Worm (Caenorhabditis elegans) whole organism, L4 larva: ENCODE measurements around the gene F48E8.3.

Source experiments
- D1046.2 ChIP-seq: fragments of 200-800 bp; sonication (Bioruptor generic); IDR thresholded peaks from 2 replicates; pipeline ENCODE4 v1.3.6; 2022; ENCODE audit warnings: missing genetic modification characterization, missing compliant biosample characterization
- F10B5.3 ChIP-seq: sonication (generic microtip); optimal IDR thresholded peaks from 2 replicates; lab custom pipeline; 2016; ENCODE audit warnings: mild to moderate bottlenecking, missing genetic modification characterization, missing compliant biosample characterization
- F37D6.2 ChIP-seq: sonication (generic microtip); optimal IDR thresholded peaks from 2 replicates; lab custom pipeline; 2016; ENCODE audit warnings: mild to moderate bottlenecking, missing genetic modification characterization, missing compliant biosample characterization
- F49E8.2 ChIP-seq: sonication (generic microtip); optimal IDR thresholded peaks from 2 replicates; lab custom pipeline; 2016; ENCODE audit warnings: missing compliant biosample characterization, mild to moderate bottlenecking, missing genetic modification characterization, borderline replicate concordance
- R02D3.7 ChIP-seq: fragments of 150-350 bp; sonication (generic microtip); optimal IDR thresholded peaks from 3 replicates; lab custom pipeline; 2014; ENCODE audit warnings: missing biosample characterization, missing genetic modification characterization
- T20F7.1 ChIP-seq: fragments of 200-800 bp; sonication (Bioruptor generic); optimal IDR thresholded peaks from 2 replicates; lab custom pipeline; 2018; ENCODE audit warnings: mild to moderate bottlenecking, missing genetic modification characterization, missing compliant biosample characterization
- Y75B8A.6 ChIP-seq: fragments of 200-800 bp; sonication (Bioruptor generic); IDR thresholded peaks from 2 replicates; pipeline ENCODE4 v1.3.6; 2022; ENCODE audit warnings: missing genetic modification reagents, missing genetic modification characterization, missing compliant biosample characterization
- ZK337.2 ChIP-seq: fragments of 200-800 bp; sonication (Bioruptor generic); IDR thresholded peaks from 2 replicates; pipeline ENCODE4 v1.3.6; 2022; ENCODE audit warnings: missing genetic modification reagents, missing genetic modification characterization, missing compliant biosample characterization
- aha-1 ChIP-seq: fragments of 150-350 bp; peaks from one replicate; lab custom pipeline; 2014; ENCODE audit warnings: missing biosample characterization, missing genetic modification characterization
- aly-2 ChIP-seq: sonication (generic microtip); optimal IDR thresholded peaks from 2 replicates; lab custom pipeline; 2018; ENCODE audit warnings: missing biosample characterization, missing genetic modification characterization
- ceh-28 ChIP-seq: fragments of 150-350 bp; optimal IDR thresholded peaks from 2 replicates; lab custom pipeline; 2014; ENCODE audit warnings: missing biosample characterization, missing genetic modification reagents, missing genetic modification characterization
- ceh-32 ChIP-seq: sonication (generic microtip); optimal IDR thresholded peaks from 2 replicates; lab custom pipeline; 2016; ENCODE audit warnings: mild to moderate bottlenecking, missing genetic modification characterization, missing compliant biosample characterization; ENCODE audit not compliant: poor library complexity
- ces-1 ChIP-seq: fragments of 150-350 bp; sonication (generic microtip); optimal IDR thresholded peaks from 4 replicates; lab custom pipeline; 2014; ENCODE audit warnings: missing biosample characterization, missing genetic modification reagents, missing genetic modification characterization
- cey-2 ChIP-seq: sonication (generic microtip); optimal IDR thresholded peaks from 3 replicates; lab custom pipeline; 2017; ENCODE audit warnings: missing genetic modification characterization, mild to moderate bottlenecking, missing compliant biosample characterization, antibody characterized with exemption, borderline replicate concordance; ENCODE audit not compliant: insufficient read depth
- daf-19 ChIP-seq: fragments of 200-800 bp; sonication (Bioruptor generic); conservative IDR thresholded peaks from 2 replicates; pipeline ENCODE4 v1.3.6; 2022; ENCODE audit warnings: missing genetic modification characterization, missing compliant biosample characterization
- daf-8 ChIP-seq: fragments of 200-800 bp; sonication (Bioruptor generic); IDR thresholded peaks from 2 replicates; pipeline ENCODE4 v1.3.6; 2022; ENCODE audit warnings: missing genetic modification characterization, missing compliant biosample characterization
- dmd-9 ChIP-seq: fragments of 200-800 bp; sonication (Bioruptor generic); IDR thresholded peaks from 2 replicates; pipeline ENCODE4 v1.3.6; 2022; ENCODE audit warnings: missing genetic modification reagents, missing genetic modification characterization, missing compliant biosample characterization
- egl-27 ChIP-seq: sonication (generic microtip); optimal IDR thresholded peaks from 3 replicates; lab custom pipeline; 2017; ENCODE audit warnings: missing biosample characterization, missing genetic modification reagents, missing genetic modification characterization
- fos-1 ChIP-seq: fragments of 150-350 bp; optimal IDR thresholded peaks from 2 replicates; lab custom pipeline; 2014; ENCODE audit warnings: missing biosample characterization, missing genetic modification characterization
- gei-8 ChIP-seq: fragments of 200-800 bp; sonication (Bioruptor generic); optimal IDR thresholded peaks from 2 replicates; lab custom pipeline; 2018; ENCODE audit warnings: mild to moderate bottlenecking, missing genetic modification characterization, missing compliant biosample characterization
- hlh-11 ChIP-seq: fragments of 200-800 bp; sonication (Bioruptor generic); optimal IDR thresholded peaks from 2 replicates; lab custom pipeline; 2018; ENCODE audit warnings: mild to moderate bottlenecking, missing genetic modification characterization, missing compliant biosample characterization
- hlh-30 ChIP-seq: sonication (generic microtip); optimal IDR thresholded peaks from 2 replicates; lab custom pipeline; 2017; ENCODE audit warnings: antibody characterized with exemption, mild to moderate bottlenecking, missing genetic modification characterization, missing compliant biosample characterization; ENCODE audit not compliant: insufficient read depth
- hmg-1.1 ChIP-seq: fragments of 200-800 bp; sonication (Bioruptor generic); IDR thresholded peaks from 2 replicates; pipeline ENCODE4 v1.3.6; 2022; ENCODE audit warnings: missing genetic modification reagents, missing genetic modification characterization, missing compliant biosample characterization
- jun-1 ChIP-seq: fragments of 150-350 bp; optimal IDR thresholded peaks from 2 replicates; lab custom pipeline; 2014; ENCODE audit warnings: missing biosample characterization, missing genetic modification reagents, missing genetic modification characterization
- lim-7 ChIP-seq: fragments of 200-800 bp; sonication (Bioruptor generic); IDR thresholded peaks from 2 replicates; pipeline ENCODE4 v1.3.6; 2022; ENCODE audit warnings: missing genetic modification characterization, missing compliant biosample characterization
- lin-15B ChIP-seq: fragments of 150-350 bp; sonication (generic microtip); optimal IDR thresholded peaks from 3 replicates; lab custom pipeline; 2014; ENCODE audit warnings: missing biosample characterization, missing genetic modification characterization
- lin-38 ChIP-seq: fragments of 200-800 bp; sonication (Bioruptor generic); IDR thresholded peaks from 2 replicates; pipeline ENCODE4 v1.3.6; 2022; ENCODE audit warnings: missing genetic modification reagents, missing genetic modification characterization, missing compliant biosample characterization
- madf-9 ChIP-seq: fragments of 200-800 bp; sonication (Bioruptor generic); conservative IDR thresholded peaks from 2 replicates; pipeline ENCODE4 v1.3.6; 2022; ENCODE audit warnings: missing genetic modification reagents, missing genetic modification characterization, missing compliant biosample characterization
- mdl-1 ChIP-seq, 2 experiments: fragments of 150-350 bp in 1 of 2; sonication (generic microtip) in 1 of 2; optimal IDR thresholded peaks; 2 replicates each; lab custom pipeline; 2014 to 2017; ENCODE audit warnings: missing biosample characterization in 2 of 2, missing genetic modification characterization in 2 of 2
- mep-1 ChIP-seq: fragments of 150-350 bp; sonication (generic microtip); optimal IDR thresholded peaks from 3 replicates; lab custom pipeline; 2014; ENCODE audit warnings: missing biosample characterization, missing genetic modification characterization
- mes-2 ChIP-seq: sonication (generic microtip); optimal IDR thresholded peaks from 2 replicates; lab custom pipeline; 2016; ENCODE audit warnings: missing genotype, mild to moderate bottlenecking, missing genetic modification characterization, missing compliant biosample characterization; ENCODE audit not compliant: poor library complexity, severe bottlenecking
- nhr-102 ChIP-seq: sonication (generic microtip); optimal IDR thresholded peaks from 2 replicates; lab custom pipeline; 2016; ENCODE audit warnings: mild to moderate bottlenecking, missing genetic modification characterization, moderate library complexity, missing compliant biosample characterization
- nhr-11 ChIP-seq: fragments of 150-350 bp; optimal IDR thresholded peaks from 2 replicates; lab custom pipeline; 2014; ENCODE audit warnings: missing biosample characterization, missing genetic modification characterization
- nhr-111 ChIP-seq: fragments of 200-800 bp; sonication (Bioruptor generic); optimal IDR thresholded peaks from 2 replicates; lab custom pipeline; 2018; ENCODE audit warnings: mild to moderate bottlenecking, missing genetic modification characterization, missing compliant biosample characterization
- nhr-25 ChIP-seq: sonication (generic microtip); optimal IDR thresholded peaks from 2 replicates; lab custom pipeline; 2017; ENCODE audit warnings: missing genetic modification characterization, mild to moderate bottlenecking, missing compliant biosample characterization, antibody characterized with exemption, moderate library complexity, borderline replicate concordance; ENCODE audit not compliant: insufficient read depth
- nhr-28 ChIP-seq: fragments of 150-350 bp; optimal IDR thresholded peaks from 2 replicates; lab custom pipeline; 2014; ENCODE audit warnings: missing biosample characterization, missing genetic modification characterization
- nhr-41 ChIP-seq: fragments of 200-800 bp; sonication (Bioruptor generic); IDR thresholded peaks from 2 replicates; pipeline ENCODE4 v1.3.6; 2022; ENCODE audit warnings: missing genetic modification reagents, missing genetic modification characterization, missing compliant biosample characterization
- nhr-48 ChIP-seq: sonication (generic microtip); optimal IDR thresholded peaks from 2 replicates; lab custom pipeline; 2016; ENCODE audit warnings: mild to moderate bottlenecking, missing genetic modification characterization, missing compliant biosample characterization
- nhr-6 ChIP-seq: fragments of 150-350 bp; optimal IDR thresholded peaks from 2 replicates; lab custom pipeline; 2014; ENCODE audit warnings: missing biosample characterization, missing genetic modification characterization
- nhr-77 ChIP-seq: fragments of 150-350 bp; optimal IDR thresholded peaks from 2 replicates; lab custom pipeline; 2014; ENCODE audit warnings: missing biosample characterization, missing genetic modification characterization
- pha-4 ChIP-seq, 2 experiments: fragments of 150-350 bp in 1 of 2; fragments of 200-800 bp in 1 of 2; sonication (Bioruptor generic) in 1 of 2; IDR thresholded peaks in 1 of 2; optimal IDR thresholded peaks in 1 of 2; 2 replicates each; pipeline versions ENCODE4 v1.3.6 to Lab custom; 2014 to 2022; ENCODE audit warnings: missing genetic modification characterization in 2 of 2, missing genetic modification reagents in 2 of 2, missing biosample characterization in 1 of 2, missing compliant biosample characterization in 1 of 2
- rbr-2 ChIP-seq: sonication (generic microtip); optimal IDR thresholded peaks from 2 replicates; lab custom pipeline; 2016; ENCODE audit warnings: missing genotype, missing genetic modification characterization, missing compliant biosample characterization
- saeg-2 ChIP-seq: fragments of 200-800 bp; sonication (Bioruptor generic); IDR thresholded peaks from 2 replicates; pipeline ENCODE4 v1.3.6; 2022; ENCODE audit warnings: missing genetic modification reagents, missing genetic modification characterization, missing compliant biosample characterization
- sdz-12 ChIP-seq: fragments of 200-800 bp; sonication (Bioruptor generic); optimal IDR thresholded peaks from 2 replicates; lab custom pipeline; 2018; ENCODE audit warnings: mild to moderate bottlenecking, missing genetic modification characterization, missing compliant biosample characterization
- snpc-1.2 ChIP-seq: fragments of 200-800 bp; sonication (Bioruptor generic); IDR thresholded peaks from 2 replicates; pipeline ENCODE4 v1.3.6; 2022; ENCODE audit warnings: missing genetic modification reagents, missing genetic modification characterization, missing compliant biosample characterization
- snpc-4 ChIP-seq: fragments of 150-350 bp; optimal IDR thresholded peaks from 2 replicates; lab custom pipeline; 2014; ENCODE audit warnings: missing biosample characterization, missing genetic modification characterization
- unc-62 ChIP-seq, 3 experiments: fragments of 150-350 bp in 1 of 3; sonication (generic microtip); optimal IDR thresholded peaks in 2 of 3; peaks in 1 of 3; 1 replicate in 1 of 3; 2 replicates in 2 of 3; lab custom pipeline; 2014 to 2017; ENCODE audit warnings: missing biosample characterization in 3 of 3, missing genetic modification characterization in 3 of 3, missing genetic modification reagents in 3 of 3, missing genotype in 1 of 3
- zag-1 ChIP-seq: fragments of 150-350 bp; optimal IDR thresholded peaks from 2 replicates; lab custom pipeline; 2014; ENCODE audit warnings: missing biosample characterization, missing genetic modification characterization
- zip-2 ChIP-seq: fragments of 150-350 bp; optimal IDR thresholded peaks from 2 replicates; lab custom pipeline; 2014; ENCODE audit warnings: missing biosample characterization, missing genetic modification characterization

Gene F48E8.3

DNA sequence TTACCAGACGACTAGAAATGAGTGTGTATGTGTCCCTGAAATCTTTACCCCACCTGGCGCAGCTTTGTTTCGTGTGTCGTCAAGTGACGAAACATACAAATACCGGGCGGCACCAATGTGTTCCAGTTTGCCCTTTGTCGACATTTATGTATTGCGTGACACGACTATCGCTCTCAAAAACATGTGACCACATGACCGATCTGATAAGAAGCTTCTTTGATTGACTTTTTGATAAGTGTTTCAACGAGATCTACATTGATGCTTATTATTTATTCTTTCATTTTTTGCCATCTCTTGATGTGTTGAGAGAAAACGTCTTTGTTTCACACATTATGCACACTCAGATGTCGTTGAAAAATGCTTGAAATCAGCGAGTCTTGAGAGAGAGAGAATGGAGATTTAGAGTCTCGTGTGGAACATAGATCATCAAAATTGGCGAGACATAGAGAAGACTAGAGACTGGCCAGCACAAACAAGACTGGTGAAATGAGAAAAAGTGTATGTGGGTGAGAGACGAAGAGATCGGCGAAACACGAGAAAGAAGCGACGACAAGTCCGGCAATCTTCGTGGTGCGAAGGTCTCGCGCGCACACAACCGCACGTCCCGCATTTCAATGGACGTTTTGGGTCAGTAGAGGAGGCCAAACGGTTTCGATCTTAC lies 41.9 kb downstream of the F48E8.3 start:
- no peak for TF ChIP-seq lin-15B (tag; lab: Kevin White, UChicago)
- TF ChIP-seq F10B5.3 = no peak
- no peak for TF ChIP-seq daf-8 (GFP tag; lab: Robert Waterston, UW)
- peak; percentile 46 for TF ChIP-seq nhr-11
- TF ChIP-seq ces-1 (GFP tag; lab: Kevin White, UChicago) = no peak
- no peak for TF ChIP-seq saeg-2
- TF ChIP-seq zag-1 (tag; lab: Kevin White, UChicago) = no peak
- TF ChIP-seq snpc-4 (tag; lab: Kevin White, UChicago) = no peak
- no peak for TF ChIP-seq madf-9
- no peak for TF ChIP-seq lin-38 (GFP tag; lab: Robert Waterston, UW)
- no peak for TF ChIP-seq D1046.2 (GFP tag; lab: Robert Waterston, UW)
- TF ChIP-seq nhr-111 (GFP tag; lab: Kevin White, UChicago) = no peak
- TF ChIP-seq nhr-28 (tag; lab: Kevin White, UChicago) = peak; percentile 67
- TF ChIP-seq R02D3.7 = no peak
- TF ChIP-seq dmd-9 (GFP tag; lab: Robert Waterston, UW) = no peak
- TF ChIP-seq nhr-41 (GFP tag; lab: Robert Waterston, UW) = 0 out of 2 replicates have a peak, but pooled peaks have one; percentile 30
- peak; percentile 57 for TF ChIP-seq nhr-25 (tag; lab: Kevin White, UChicago)
- no peak for TF ChIP-seq F37D6.2
- peak; percentile 49 for TF ChIP-seq nhr-48 (tag; lab: Kevin White, UChicago)
- TF ChIP-seq pha-4 (GFP tag; IDR thresholded peaks at IDR 0.05; lab: Robert Waterston, UW) = no peak
- TF ChIP-seq pha-4 (tag; optimal IDR thresholded peaks at IDR 0.05; lab: Kevin White, UChicago) = no peak
- peak; percentile 49; the same call in 1 of the 2 replicates for TF ChIP-seq hmg-1.1 (GFP tag; lab: Robert Waterston, UW)
- TF ChIP-seq mep-1 (tag; lab: Kevin White, UChicago) = peak; percentile 49
- TF ChIP-seq mdl-1 (tag; optimal IDR thresholded peaks at IDR 0.05; lab: Kevin White, UChicago) = peak; percentile 7 to 83
- TF ChIP-seq rbr-2 (tag; lab: Kevin White, UChicago) = peak; percentile 4
- TF ChIP-seq hlh-11 (tag; lab: Kevin White, UChicago) = peak; percentile 94
- peak; percentile 42 for TF ChIP-seq nhr-102 (tag; lab: Kevin White, UChicago)
- no peak for TF ChIP-seq ceh-28 (tag; lab: Kevin White, UChicago)
- TF ChIP-seq mes-2 (tag; lab: Kevin White, UChicago) = peak; percentile 66
- no peak for TF ChIP-seq sdz-12
- TF ChIP-seq ZK337.2 (GFP tag; lab: Robert Waterston, UW) = no peak
- no peak for TF ChIP-seq lim-7 (GFP tag; lab: Robert Waterston, UW)
- peak; percentile 91 for TF ChIP-seq hlh-30 (tag; lab: Kevin White, UChicago)
- TF ChIP-seq fos-1 (tag; lab: Kevin White, UChicago) = no peak
- no peak for TF ChIP-seq gei-8
- TF ChIP-seq Y75B8A.6 = no peak
- TF ChIP-seq cey-2 (tag; lab: Kevin White, UChicago) = peak; percentile 34
- TF ChIP-seq zip-2 (tag; lab: Kevin White, UChicago) = no peak
- TF ChIP-seq aly-2 = no peak
- no peak for TF ChIP-seq jun-1 (tag; lab: Kevin White, UChicago)
- peak; percentile 8 to 74 for TF ChIP-seq unc-62 (GFP tag; optimal IDR thresholded peaks at IDR 0.05 in 1 of 2; lab: Kevin White, UChicago)
- TF ChIP-seq unc-62 (tag; optimal IDR thresholded peaks at IDR 0.05; lab: Kevin White, UChicago) = no peak
- no peak for TF ChIP-seq daf-19 (GFP tag; lab: Robert Waterston, UW)
- no peak for TF ChIP-seq F49E8.2 (tag; lab: Kevin White, UChicago)
- TF ChIP-seq ceh-32 (tag; lab: Kevin White, UChicago) = no peak
- peak; percentile 32 for TF ChIP-seq nhr-6 (tag; lab: Kevin White, UChicago)
- peak; percentile 98 for TF ChIP-seq aha-1 (tag; lab: Kevin White, UChicago)
- no peak for TF ChIP-seq snpc-1.2 (GFP tag; lab: Robert Waterston, UW)
- TF ChIP-seq egl-27 (tag; lab: Kevin White, UChicago) = no peak
- TF ChIP-seq T20F7.1 = peak; percentile 85
- TF ChIP-seq nhr-77 (tag; lab: Kevin White, UChicago) = peak; percentile 45
